Worm (Caenorhabditis elegans) whole organism, late embryonic: ENCODE data around the gene srlf-2.

ENCODE experiments used
- C08G9.2 ChIP-seq: sonication (generic microtip); optimal IDR thresholded peaks from 2 replicates; lab custom pipeline; 2016; ENCODE audit warnings: mild to moderate bottlenecking, missing genetic modification characterization, moderate library complexity, missing compliant biosample characterization
- ceh-6 ChIP-seq: fragments of 200-800 bp; sonication (Bioruptor generic); optimal IDR thresholded peaks from 2 replicates; lab custom pipeline; 2018; ENCODE audit warnings: mild to moderate bottlenecking, missing genetic modification characterization, missing compliant biosample characterization
- dve-1 ChIP-seq: sonication (generic microtip); optimal IDR thresholded peaks from 2 replicates; lab custom pipeline; 2017; ENCODE audit warnings: antibody characterized with exemption, mild to moderate bottlenecking, missing genetic modification characterization, missing compliant biosample characterization
- elt-2 ChIP-seq: sonication (generic microtip); optimal IDR thresholded peaks from 2 replicates; lab custom pipeline; 2016; ENCODE audit warnings: missing genetic modification reagents, missing genetic modification characterization, missing compliant biosample characterization
- hlh-13 ChIP-seq: fragments of 200-800 bp; sonication (Bioruptor generic); optimal IDR thresholded peaks from 2 replicates; lab custom pipeline; 2018; ENCODE audit warnings: mild to moderate bottlenecking, missing genetic modification characterization, missing compliant biosample characterization
- nhr-11 ChIP-seq: fragments of 150-350 bp; optimal IDR thresholded peaks from 2 replicates; lab custom pipeline; 2014; ENCODE audit warnings: missing biosample characterization, missing genetic modification characterization
- pha-4 ChIP-seq: fragments of 150-350 bp; optimal IDR thresholded peaks from 2 replicates; lab custom pipeline; 2018; ENCODE audit warnings: missing biosample characterization, missing genetic modification reagents, missing genetic modification characterization
- rnt-1 ChIP-seq: sonication (generic microtip); optimal IDR thresholded peaks from 2 replicates; lab custom pipeline; 2016; ENCODE audit warnings: missing genetic modification characterization, missing compliant biosample characterization
- unc-55 ChIP-seq: sonication (generic microtip); optimal IDR thresholded peaks from 2 replicates; lab custom pipeline; 2017; ENCODE audit warnings: missing biosample characterization, missing genetic modification reagents, missing genetic modification characterization

ce11 chrIV:8449869-8450268 is 40.1 kb upstream of the srlf-2 start:
- no peak for TF ChIP-seq nhr-11
- TF ChIP-seq unc-55 (GFP tag; lab: Kevin White, UChicago): no peak
- TF ChIP-seq pha-4 (tag; lab: Kevin White, UChicago): no peak
- no peak for TF ChIP-seq rnt-1
- no peak for TF ChIP-seq ceh-6 (GFP tag; lab: Kevin White, UChicago)
- TF ChIP-seq C08G9.2: no peak
- TF ChIP-seq dve-1: no peak
- no peak for TF ChIP-seq elt-2 (tag; lab: Kevin White, UChicago)
- no peak for TF ChIP-seq hlh-13 (GFP tag; lab: Kevin White, UChicago)
